Worm (Caenorhabditis elegans): ENCODE data around the gene sri-38.
"Not testable (repeated sequence)": the region's sequence is repeated elsewhere in the genome, so short reads cannot be mapped to it uniquely, and the experiment has no call there.

DNA sequence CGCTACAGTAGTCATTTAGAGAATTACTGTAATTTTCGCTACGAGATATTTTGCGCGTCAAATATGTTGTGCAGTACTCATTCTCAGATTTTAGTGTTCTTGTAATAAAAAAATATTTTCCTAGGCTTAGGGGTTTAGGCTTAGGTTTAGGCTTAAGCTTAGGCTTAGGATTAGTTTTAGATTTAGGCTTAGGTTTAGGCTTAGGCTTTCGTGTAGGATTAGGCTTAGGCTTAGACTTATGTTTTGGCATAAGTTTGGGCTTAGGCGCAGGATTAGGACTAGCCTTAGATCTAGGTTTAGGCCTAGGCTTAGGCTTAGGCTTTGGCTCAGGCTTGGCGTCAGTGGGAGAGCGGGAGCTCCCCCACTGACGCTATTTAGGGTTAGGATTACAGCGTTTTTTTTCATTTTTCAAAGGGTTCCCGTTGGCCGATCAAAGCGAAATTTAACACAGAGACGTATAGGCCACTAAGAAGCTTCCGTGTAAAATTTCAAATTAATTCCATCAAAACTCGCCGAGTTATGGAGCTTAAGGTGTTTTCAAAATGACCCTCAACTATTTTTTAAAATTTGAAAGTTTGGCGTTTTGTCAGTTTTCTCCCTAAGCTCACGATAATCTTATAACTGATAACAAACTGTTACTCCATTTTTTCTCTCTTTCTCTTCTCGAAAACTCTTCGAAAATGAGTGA, 28.9 kb downstream of the sri-38 start, which contains the start of gene F22E5.8:
- TF ChIP-seq C38D4.7 (GFP tag; optimal IDR thresholded peaks at IDR 0.05); pqm-1 (tag; optimal IDR thresholded peaks at IDR 0.05); ceh-24 (tag; optimal IDR thresholded peaks at IDR 0.05); pha-2 (tag; optimal IDR thresholded peaks at IDR 0.05): not testable (repeated sequence)
